Fruit fly (Drosophila melanogaster): ENCODE results near the gene CG45263.

The CG45263 gene

DNA sequence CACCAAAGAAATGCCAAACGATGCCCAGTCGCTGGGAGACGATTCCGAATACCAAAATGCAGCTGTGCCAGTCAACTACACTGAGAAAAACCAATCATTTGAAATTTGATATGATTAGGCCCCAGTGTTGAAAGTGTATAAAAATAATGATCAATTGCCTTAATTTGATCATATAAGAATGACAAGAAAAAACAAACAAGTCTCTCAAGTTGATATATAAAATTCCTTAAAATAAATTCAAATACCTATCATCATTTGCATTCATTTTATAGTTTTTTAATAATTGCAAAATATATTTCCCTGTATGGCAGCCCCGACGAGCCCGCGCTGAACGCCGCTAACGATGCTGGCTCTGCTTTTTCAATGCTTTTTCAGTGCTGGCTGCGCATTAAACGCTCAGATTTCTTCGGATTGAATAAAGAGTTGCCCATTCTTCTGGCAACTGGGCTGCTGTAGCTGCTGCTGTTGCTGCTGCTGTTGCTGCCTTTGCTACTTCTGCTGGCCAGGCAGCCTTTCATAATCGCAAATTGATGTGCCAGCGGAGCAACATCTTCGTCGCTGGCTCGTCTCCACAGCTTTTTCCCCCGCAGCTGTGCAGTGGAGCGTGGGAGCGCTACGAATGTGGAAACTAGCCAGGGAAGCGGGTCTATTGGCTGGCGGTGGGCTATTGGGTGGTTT is 7.6 kb downstream of the CG45263 start (continued):
- TF ChIP-seq nerfin-2 (GFP tag; IDR thresholded peaks at IDR 0.05; ENCODE audit: partially characterized antibody): no peak
- peak; percentile 51 for TF ChIP-seq CG13424 (tag; optimal IDR thresholded peaks at IDR 0.05)
- no peak for TF ChIP-seq CG34224 (GFP tag; IDR thresholded peaks at IDR 0.05; ENCODE audit: partially characterized antibody)
- TF ChIP-seq lab (GFP tag; optimal IDR thresholded peaks at IDR 0.05): no peak
- no peak for TF ChIP-seq sens-2 (GFP tag; IDR thresholded peaks at IDR 0.05)
- TF ChIP-seq Ptx1 (GFP tag; IDR thresholded peaks at IDR 0.05): peak; percentile 53
- no peak for TF ChIP-seq CG8089 (GFP tag; optimal IDR thresholded peaks at IDR 0.05)
- no peak for TF ChIP-seq gro (GFP tag; optimal IDR thresholded peaks at IDR 0.05)
- TF ChIP-seq CG12236 (GFP tag; optimal IDR thresholded peaks at IDR 0.05): no peak
- no peak for TF ChIP-seq inv (GFP tag; IDR thresholded peaks at IDR 0.05; ENCODE audit: partially characterized antibody)
- no peak for TF ChIP-seq Ets65A (GFP tag)
- no peak for TF ChIP-seq Neu2 (GFP tag; optimal IDR thresholded peaks at IDR 0.05; ENCODE audit: borderline replicate concordance)
- TF ChIP-seq CG17359 (tag; optimal IDR thresholded peaks at IDR 0.05): peak; percentile 52
- no peak for TF ChIP-seq CG6272 (GFP tag; IDR thresholded peaks at IDR 0.05)
- TF ChIP-seq psq (GFP tag; optimal IDR thresholded peaks at IDR 0.05): no peak
- 0 out of 2 replicates have a peak, but pooled peaks have one; percentile 13 for TF ChIP-seq sisA (GFP tag; IDR thresholded peaks at IDR 0.05)
- no peak for TF ChIP-seq CG12299 (tag; optimal IDR thresholded peaks at IDR 0.05)
- no peak for TF ChIP-seq CG16815 (GFP tag; optimal IDR thresholded peaks at IDR 0.05)
- no peak for TF ChIP-seq sc (optimal IDR thresholded peaks at IDR 0.05)
- no peak for TF ChIP-seq sc (GFP tag; optimal IDR thresholded peaks at IDR 0.05)
- no peak for TF ChIP-seq Sry-β (GFP tag; optimal IDR thresholded peaks at IDR 0.05)
- no peak for TF ChIP-seq sug (tag; optimal IDR thresholded peaks at IDR 0.05)
- TF ChIP-seq Myb (GFP tag; optimal IDR thresholded peaks at IDR 0.05): no peak
- TF ChIP-seq CG10209 (GFP tag; optimal IDR thresholded peaks at IDR 0.05): peak; percentile 32
- TF ChIP-seq sob (GFP tag; IDR thresholded peaks at IDR 0.05): no peak
- TF ChIP-seq ems (GFP tag; optimal IDR thresholded peaks at IDR 0.05): no peak
- TF ChIP-seq BtbVII (GFP tag; optimal IDR thresholded peaks at IDR 0.05): no peak
- TF ChIP-seq CG3847 (GFP tag; IDR thresholded peaks at IDR 0.05): no peak
- TF ChIP-seq dm (GFP tag; optimal IDR thresholded peaks at IDR 0.05): no peak
- TF ChIP-seq CG33213 (GFP tag; optimal IDR thresholded peaks at IDR 0.05): no peak
- no peak for TF ChIP-seq YL-1 (GFP tag; optimal IDR thresholded peaks at IDR 0.05)
- no peak for TF ChIP-seq corto (GFP tag; optimal IDR thresholded peaks at IDR 0.05)

DNA sequence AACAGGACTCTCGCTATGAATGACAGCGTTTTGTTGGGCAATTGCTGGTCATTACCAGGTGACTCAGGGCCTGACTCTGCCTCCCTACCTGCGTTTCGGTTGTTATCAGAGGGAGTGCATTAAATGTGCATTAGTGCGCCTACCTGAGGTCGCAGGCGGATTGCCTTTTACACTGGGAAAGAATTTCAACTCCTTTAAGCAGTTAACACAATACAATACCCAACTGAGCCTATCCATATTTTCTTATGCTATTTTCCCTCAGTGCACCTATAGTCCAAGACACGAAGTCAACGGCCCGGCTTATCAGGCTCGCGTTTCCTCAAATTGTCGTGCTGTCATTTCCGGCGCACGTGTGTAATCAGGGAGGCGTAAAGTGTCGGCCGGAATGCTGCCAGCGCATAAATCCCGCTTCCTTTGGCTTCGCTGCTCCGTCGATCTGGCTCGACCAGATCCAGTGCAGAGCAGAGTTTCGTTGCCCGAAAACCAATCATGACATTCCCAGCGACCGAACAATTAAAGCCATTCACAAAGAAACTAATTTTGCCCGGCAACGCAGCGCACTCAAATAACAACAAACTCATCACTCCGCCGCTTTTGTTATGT is 9.5 kb downstream of the CG45263 start:
- no peak for TF ChIP-seq CG3847 (GFP tag; IDR thresholded peaks at IDR 0.05)
- no peak for TF ChIP-seq pzg (GFP tag; optimal IDR thresholded peaks at IDR 0.05)
- no peak for TF ChIP-seq HLH54F (GFP tag; optimal IDR thresholded peaks at IDR 0.05)
- no peak for TF ChIP-seq CG2120 (GFP tag; optimal IDR thresholded peaks at IDR 0.05)
- no peak for TF ChIP-seq CG13287 (GFP tag; IDR thresholded peaks at IDR 0.05; ENCODE audit: partially characterized antibody)
- no peak for TF ChIP-seq Bdp1 (GFP tag; optimal IDR thresholded peaks at IDR 0.05)
- TF ChIP-seq Stat92E (GFP tag; optimal IDR thresholded peaks at IDR 0.05): no peak
- TF ChIP-seq gro (GFP tag; optimal IDR thresholded peaks at IDR 0.05): no peak
- peak; percentile 5 for TF ChIP-seq fd102C (GFP tag; optimal IDR thresholded peaks at IDR 0.05)
- TF ChIP-seq prd (optimal IDR thresholded peaks at IDR 0.05): no peak
- peak; percentile 53; the same call in 1 of the 3 replicates for TF ChIP-seq prd (GFP tag; IDR thresholded peaks at IDR 0.05)
- TF ChIP-seq D19A (tag; optimal IDR thresholded peaks at IDR 0.05): no peak
- no peak for TF ChIP-seq stwl (tag; optimal IDR thresholded peaks at IDR 0.05)
- no peak for TF ChIP-seq sd (tag; optimal IDR thresholded peaks at IDR 0.05)
- TF ChIP-seq dysf (GFP tag; IDR thresholded peaks at IDR 0.05): no peak
- TF ChIP-seq Ets65A (GFP tag): peak; percentile 41
- TF ChIP-seq CG17612 (GFP tag; IDR thresholded peaks at IDR 0.05): no peak
- TF ChIP-seq CG10147 (GFP tag; optimal IDR thresholded peaks at IDR 0.05): no peak
- TF ChIP-seq Ssrp (tag; optimal IDR thresholded peaks at IDR 0.05): no peak
- no peak for TF ChIP-seq seq (GFP tag; IDR thresholded peaks at IDR 0.05)
- TF ChIP-seq PHDP (tag; optimal IDR thresholded peaks at IDR 0.05): no peak

Measured in whole organism, embryonic.